Worm (Caenorhabditis elegans) whole organism, L3 larva: ENCODE measurements around the gene toca-2.

Experiments
- ceh-82 ChIP-seq: fragments of 150-350 bp; optimal IDR thresholded peaks from 2 replicates; lab custom pipeline; 2014; ENCODE audit warnings: missing biosample characterization, missing genetic modification characterization
- elt-2 ChIP-seq: sonication (generic microtip); optimal IDR thresholded peaks from 2 replicates; lab custom pipeline; 2016; ENCODE audit warnings: missing genetic modification reagents, mild to moderate bottlenecking, missing genetic modification characterization, missing compliant biosample characterization
- lin-39 ChIP-seq: fragments of 150-350 bp; optimal IDR thresholded peaks from 2 replicates; lab custom pipeline; 2018; ENCODE audit warnings: missing biosample characterization, missing genetic modification reagents, missing genetic modification characterization
- nhr-11 ChIP-seq: fragments of 150-350 bp; optimal IDR thresholded peaks from 2 replicates; lab custom pipeline; 2014; ENCODE audit warnings: missing biosample characterization, missing genetic modification characterization
- pqm-1 ChIP-seq: fragments of 150-350 bp; optimal IDR thresholded peaks from 2 replicates; lab custom pipeline; 2017; ENCODE audit warnings: missing biosample characterization, missing genetic modification characterization, inconsistent platforms
- skn-1 ChIP-seq: fragments of 150-350 bp; optimal IDR thresholded peaks from 2 replicates; lab custom pipeline; 2014; ENCODE audit warnings: missing biosample characterization, missing genetic modification characterization
- unc-62 ChIP-seq: fragments of 150-350 bp; sonication (generic microtip); optimal IDR thresholded peaks from 4 replicates; lab custom pipeline; 2014; ENCODE audit warnings: missing biosample characterization, missing genetic modification reagents, missing genetic modification characterization
- ztf-4 ChIP-seq: fragments of 150-350 bp; optimal IDR thresholded peaks from 2 replicates; lab custom pipeline; 2014; ENCODE audit warnings: missing biosample characterization, missing genetic modification characterization

- peak; percentile 51 for TF ChIP-seq pqm-1 (tag; lab: Kevin White, UChicago)
- TF ChIP-seq nhr-11 (tag; lab: Kevin White, UChicago): no peak
- no peak for TF ChIP-seq unc-62 (GFP tag; lab: Kevin White, UChicago)
- TF ChIP-seq lin-39 (tag; lab: Kevin White, UChicago): no peak
- TF ChIP-seq skn-1 (tag; lab: Kevin White, UChicago): no peak
- TF ChIP-seq elt-2 (tag; lab: Kevin White, UChicago): no peak
- no peak for TF ChIP-seq ztf-4 (tag; lab: Kevin White, UChicago)
- no peak for TF ChIP-seq ceh-82 (tag; lab: Kevin White, UChicago)
Observed at ce11 chrIII:13732665-13733064, 23.0 kb upstream of the toca-2 start.
